Fruit fly (Drosophila melanogaster): Measurements from ENCODE around the gene spn-D.

- TF ChIP-seq dsx (GFP tag; optimal IDR thresholded peaks at IDR 0.05; ENCODE audit: poor library complexity, severe bottlenecking) (no peak), Met (GFP tag; optimal IDR thresholded peaks at IDR 0.05) (no peak)
Observed at dm6 chr3R:27124588-27124987, 40.9 kb upstream of the spn-D start, which contains the start of gene CG6059.

Measured in whole organism, prepupa.